Fruit fly (Drosophila melanogaster) S2 (cell line): ENCODE results near the gene CG6766.

Source experiments
- CG8478 ChIP-seq: fragments of >200 bp; optimal IDR thresholded peaks from 2 replicates; lab custom pipeline; 2018
- CTCF ChIP-seq, 2 experiments: fragments of >200 bp; optimal IDR thresholded peaks; 2 replicates each; lab custom pipeline; 2018

DNA sequence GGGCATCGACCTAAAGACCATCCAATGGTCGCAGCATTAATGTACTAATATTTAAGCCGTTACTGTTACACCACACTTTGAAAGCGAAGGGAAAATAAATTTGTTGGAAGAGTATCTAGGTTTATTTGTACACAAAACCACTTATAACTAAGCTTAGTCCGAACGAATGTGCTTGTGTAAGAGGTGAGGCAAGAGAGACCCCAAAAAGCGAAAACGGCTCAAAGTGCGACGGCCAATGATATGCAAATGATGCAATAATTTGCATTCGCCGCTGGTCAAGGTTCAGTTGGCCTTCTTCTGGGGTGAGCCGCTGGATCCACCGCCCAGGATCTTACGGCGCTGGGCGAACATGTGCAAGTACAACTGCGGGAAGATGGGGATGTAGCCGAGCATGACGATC, 39.4 kb downstream of the CG6766 start:
- no peak for TF ChIP-seq CG8478 (lab: Kevin White, UChicago)
- no peak for TF ChIP-seq CTCF (optimal IDR thresholded peaks at IDR 0.05; lab: Kevin White, UChicago)
